Worm (Caenorhabditis elegans) whole organism, L3 larva: ENCODE data around the gene W07G1.1.

Experiments used
- jun-1 ChIP-seq: fragments of 150-350 bp; optimal IDR thresholded peaks from 2 replicates; lab custom pipeline; 2014; ENCODE audit warnings: missing biosample characterization, missing genetic modification reagents, missing genetic modification characterization
- lin-15B ChIP-seq: fragments of 150-350 bp; optimal IDR thresholded peaks from 2 replicates; lab custom pipeline; 2014; ENCODE audit warnings: missing biosample characterization, missing genetic modification characterization
- mdl-1 ChIP-seq: fragments of 150-350 bp; optimal IDR thresholded peaks from 2 replicates; lab custom pipeline; 2014; ENCODE audit warnings: missing biosample characterization, missing genetic modification characterization
- nhr-11 ChIP-seq: fragments of 150-350 bp; optimal IDR thresholded peaks from 2 replicates; lab custom pipeline; 2014; ENCODE audit warnings: missing biosample characterization, missing genetic modification characterization
- nhr-12 ChIP-seq: fragments of 150-350 bp; optimal IDR thresholded peaks from 2 replicates; lab custom pipeline; 2014; ENCODE audit warnings: missing biosample characterization, missing genetic modification characterization
- nhr-77 ChIP-seq: fragments of 150-350 bp; optimal IDR thresholded peaks from 2 replicates; lab custom pipeline; 2014; ENCODE audit warnings: missing biosample characterization, missing genetic modification characterization
- pha-4 ChIP-seq: fragments of 150-350 bp; optimal IDR thresholded peaks from 2 replicates; lab custom pipeline; 2014; ENCODE audit warnings: missing biosample characterization, missing genetic modification reagents, missing genetic modification characterization
- snpc-4 ChIP-seq: fragments of 150-350 bp; optimal IDR thresholded peaks from 2 replicates; lab custom pipeline; 2014; ENCODE audit warnings: missing biosample characterization, missing genetic modification characterization
- ztf-4 ChIP-seq: fragments of 150-350 bp; optimal IDR thresholded peaks from 2 replicates; lab custom pipeline; 2014; ENCODE audit warnings: missing biosample characterization, missing genetic modification characterization

DNA sequence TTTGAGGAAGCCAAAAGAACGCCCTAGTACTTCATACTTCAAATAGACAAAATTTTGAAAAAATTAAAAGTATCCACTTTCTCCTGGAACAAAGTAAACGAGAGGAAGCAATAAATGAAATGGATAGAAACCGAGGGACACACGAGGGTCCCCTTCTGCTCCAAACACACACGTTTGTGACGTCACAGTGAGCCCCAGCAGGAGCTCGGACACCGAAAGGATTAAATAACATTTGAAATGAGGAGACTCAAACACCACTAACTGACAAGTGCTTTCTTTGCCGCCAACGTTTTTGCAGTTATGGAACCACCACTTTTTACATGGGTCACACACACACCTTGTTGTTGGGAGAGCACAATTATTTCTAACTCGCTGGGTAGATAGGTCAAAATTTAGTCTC, 35.9 kb downstream of the W07G1.1 start:
- TF ChIP-seq nhr-12: no peak
- TF ChIP-seq mdl-1: no peak
- no peak for TF ChIP-seq pha-4 (tag; lab: Kevin White, UChicago)
- TF ChIP-seq nhr-11: no peak
- no peak for TF ChIP-seq snpc-4 (tag; lab: Kevin White, UChicago)
- no peak for TF ChIP-seq nhr-77 (tag; lab: Kevin White, UChicago)
- no peak for TF ChIP-seq jun-1
- no peak for TF ChIP-seq lin-15B (tag; lab: Kevin White, UChicago)
- no peak for TF ChIP-seq ztf-4 (tag; lab: Kevin White, UChicago)
